Fruit fly (Drosophila melanogaster) whole organism, embryonic: ENCODE results near the gene Cyt-c1.

Experiments
- B-H1 ChIP-seq: fragments of 200-800 bp; sonication (Bioruptor generic); IDR thresholded peaks from 3 replicates; pipeline ENCODE4 v1.3.6; 2022; ENCODE audit warnings: missing biosample characterization, missing genetic modification characterization
- BtbVII ChIP-seq: fragments of 200-800 bp; sonication (Bioruptor generic); optimal IDR thresholded peaks from 3 replicates; lab custom pipeline; 2017; ENCODE audit warnings: missing biosample characterization, mild to moderate bottlenecking, missing genetic modification characterization
- CG10267 ChIP-seq: fragments of 200-800 bp; sonication (Bioruptor generic); optimal IDR thresholded peaks from 2 replicates; lab custom pipeline; 2018; ENCODE audit warnings: missing biosample characterization, mild to moderate bottlenecking, missing genetic modification characterization, moderate library complexity
- CG11560 ChIP-seq: fragments of 200-800 bp; sonication (Bioruptor generic); IDR thresholded peaks from 3 replicates; pipeline ENCODE4 v1.3.6; 2022; ENCODE audit warnings: missing biosample characterization, missing genetic modification characterization
- CG12391 ChIP-seq: fragments of 200-800 bp; sonication (Bioruptor generic); optimal IDR thresholded peaks from 3 replicates; lab custom pipeline; 2018; ENCODE audit warnings: missing biosample characterization, mild to moderate bottlenecking, missing genetic modification characterization, moderate library complexity
- CG13123 ChIP-seq: fragments of 200-800 bp; sonication (Bioruptor generic); optimal IDR thresholded peaks from 2 replicates; lab custom pipeline; 2016; ENCODE audit warnings: missing biosample characterization, missing genetic modification characterization
- CG13287 ChIP-seq: fragments of 200-800 bp; sonication (Bioruptor generic); IDR thresholded peaks from 2 replicates; pipeline ENCODE4 v1.3.6; 2022; ENCODE audit warnings: missing biosample characterization, missing genetic modification characterization; ENCODE audit not compliant: partially characterized antibody
- CG17328 ChIP-seq: fragments of 200-800 bp; sonication (Bioruptor generic); IDR thresholded peaks from 2 replicates; pipeline ENCODE4 v1.3.6; 2022; ENCODE audit warnings: missing biosample characterization, missing genetic modification characterization
- CG17359 ChIP-seq: fragments of 200-800 bp; sonication (Bioruptor generic); optimal IDR thresholded peaks from 3 replicates; lab custom pipeline; 2018; ENCODE audit warnings: missing biosample characterization, mild to moderate bottlenecking, missing genetic modification characterization, moderate library complexity
- CG1832 ChIP-seq: fragments of 200-800 bp; sonication (Bioruptor generic); optimal IDR thresholded peaks from 2 replicates; lab custom pipeline; 2017; ENCODE audit warnings: missing biosample characterization, mild to moderate bottlenecking, missing genetic modification characterization, inconsistent platforms
- CG2712 ChIP-seq: fragments of 200-800 bp; optimal IDR thresholded peaks from 3 replicates; lab custom pipeline; 2019; ENCODE audit warnings: missing biosample characterization, mild to moderate bottlenecking, missing genetic modification characterization, moderate library complexity
- CG3281 ChIP-seq: fragments of 200-800 bp; sonication (Bioruptor generic); optimal IDR thresholded peaks from 3 replicates; lab custom pipeline; 2017; ENCODE audit warnings: missing biosample characterization, mild to moderate bottlenecking, missing genetic modification characterization
- CG3407 ChIP-seq: fragments of 200-800 bp; sonication (Bioruptor generic); optimal IDR thresholded peaks from 2 replicates; lab custom pipeline; 2018; ENCODE audit warnings: missing biosample characterization, mild to moderate bottlenecking, missing genetic modification characterization
- CG3838 ChIP-seq: fragments of 200-800 bp; sonication (Bioruptor generic); optimal IDR thresholded peaks from 3 replicates; lab custom pipeline; 2016; ENCODE audit warnings: missing biosample characterization, missing genetic modification characterization
- CG4328 ChIP-seq: fragments of 200-800 bp; sonication (Bioruptor generic); optimal IDR thresholded peaks from 3 replicates; lab custom pipeline; 2017; ENCODE audit warnings: missing biosample characterization, missing genetic modification reagents, missing genetic modification characterization
- CG4360 ChIP-seq: fragments of 200-800 bp; sonication (Bioruptor generic); IDR thresholded peaks from 2 replicates; pipeline ENCODE4 v1.3.6; 2022; ENCODE audit warnings: missing biosample characterization, missing genetic modification characterization
- CG5180 ChIP-seq: fragments of 200-800 bp; sonication (Bioruptor generic); optimal IDR thresholded peaks from 3 replicates; lab custom pipeline; 2017; ENCODE audit warnings: missing biosample characterization, missing genetic modification characterization, mild to moderate bottlenecking, moderate library complexity, missing genetic modification reagents
- CG7987 ChIP-seq: fragments of 200-800 bp; sonication (Bioruptor generic); optimal IDR thresholded peaks from 2 replicates; lab custom pipeline; 2018; ENCODE audit warnings: missing biosample characterization, mild to moderate bottlenecking, missing genetic modification characterization, moderate library complexity
- CG8290 ChIP-seq, 3 experiments: fragments of 200-800 bp; sonication (Bioruptor generic); optimal IDR thresholded peaks; 2 replicates each; lab custom pipeline; 2016 to 2019; ENCODE audit warnings: missing biosample characterization in 3 of 3, missing genetic modification characterization in 3 of 3, mild to moderate bottlenecking in 2 of 3, moderate library complexity in 1 of 3
- CG9609 ChIP-seq: fragments of 200-800 bp; sonication (Bioruptor generic); optimal IDR thresholded peaks from 3 replicates; lab custom pipeline; 2016; ENCODE audit warnings: missing biosample characterization, missing genetic modification characterization
- Camta ChIP-seq: fragments of 200-800 bp; sonication (Bioruptor generic); optimal IDR thresholded peaks from 2 replicates; lab custom pipeline; 2016; ENCODE audit warnings: missing biosample characterization, missing genetic modification characterization
- Ets97D ChIP-seq: fragments of 200-800 bp; sonication (Bioruptor generic); optimal IDR thresholded peaks from 3 replicates; lab custom pipeline; 2016; ENCODE audit warnings: missing biosample characterization, missing genetic modification characterization
- Fer1 ChIP-seq: fragments of 200-800 bp; sonication (Bioruptor generic); optimal IDR thresholded peaks from 2 replicates; lab custom pipeline; 2017; ENCODE audit warnings: missing biosample characterization, mild to moderate bottlenecking, missing genetic modification characterization
- Hey ChIP-seq: fragments of 200-800 bp; sonication (Bioruptor generic); optimal IDR thresholded peaks from 3 replicates; lab custom pipeline; 2018; ENCODE audit warnings: missing biosample characterization, mild to moderate bottlenecking, missing genetic modification characterization
- HmgD ChIP-seq: fragments of 200-800 bp; sonication (Bioruptor generic); optimal IDR thresholded peaks from 3 replicates; lab custom pipeline; 2016; ENCODE audit warnings: missing biosample characterization, missing genetic modification characterization
- Hr39 ChIP-seq: fragments of >200 bp; optimal IDR thresholded peaks from 2 replicates; lab custom pipeline; 2017
- Jarid2 ChIP-seq: fragments of 200-800 bp; sonication (Bioruptor generic); optimal IDR thresholded peaks from 3 replicates; lab custom pipeline; 2017; ENCODE audit warnings: mild to moderate bottlenecking, missing biosample characterization, missing genetic modification reagents, missing genetic modification characterization
- MTF-1 ChIP-seq: fragments of 200-800 bp; sonication (Bioruptor generic); optimal IDR thresholded peaks from 2 replicates; lab custom pipeline; 2018; ENCODE audit warnings: missing biosample characterization, mild to moderate bottlenecking, missing genetic modification characterization, borderline replicate concordance
- Myb ChIP-seq: fragments of 200-800 bp; sonication (Bioruptor generic); optimal IDR thresholded peaks from 2 replicates; lab custom pipeline; 2016; ENCODE audit warnings: missing biosample characterization, missing genetic modification characterization
- Sox102F ChIP-seq: fragments of 200-800 bp; sonication (Bioruptor generic); optimal IDR thresholded peaks from 2 replicates; lab custom pipeline; 2018; ENCODE audit warnings: missing biosample characterization, mild to moderate bottlenecking, missing genetic modification characterization, moderate library complexity
- Stat92E ChIP-seq, 3 experiments: fragments of >200 bp in 2 of 3; fragments of 200-800 bp in 1 of 3; sonication (Bioruptor generic) in 1 of 3; optimal IDR thresholded peaks; 2 replicates each; lab custom pipeline; 2017 to 2019; ENCODE audit warnings: missing biosample characterization in 3 of 3, missing genetic modification characterization in 3 of 3, mild to moderate bottlenecking in 1 of 3, moderate library complexity in 1 of 3
- ap ChIP-seq: fragments of 200-800 bp; sonication (Bioruptor generic); IDR thresholded peaks from 2 replicates; pipeline ENCODE4 v1.3.6; 2022; ENCODE audit warnings: missing biosample characterization, missing genetic modification characterization
- bsh ChIP-seq, 2 experiments: fragments of 200-800 bp; sonication (Bioruptor generic); optimal IDR thresholded peaks; 2 replicates each; lab custom pipeline; 2017 to 2018; ENCODE audit warnings: mild to moderate bottlenecking in 2 of 2, missing biosample characterization in 2 of 2, missing genetic modification characterization in 2 of 2, moderate library complexity in 1 of 2
- chn ChIP-seq: fragments of 200-800 bp; sonication (Bioruptor generic); optimal IDR thresholded peaks from 2 replicates; lab custom pipeline; 2016; ENCODE audit warnings: missing biosample characterization, missing genetic modification characterization
- dpn ChIP-seq, 2 experiments: fragments of 200-800 bp; sonication (Bioruptor generic); optimal IDR thresholded peaks; 3 replicates each; lab custom pipeline; 2016; ENCODE audit warnings: missing biosample characterization in 2 of 2, missing genetic modification characterization in 2 of 2
- fd3F ChIP-seq: fragments of 200-800 bp; sonication (Bioruptor generic); optimal IDR thresholded peaks from 2 replicates; lab custom pipeline; 2018; ENCODE audit warnings: missing biosample characterization, mild to moderate bottlenecking, missing genetic modification characterization, moderate library complexity
- ftz-f1 ChIP-seq: fragments of 200-800 bp; sonication (Bioruptor generic); optimal IDR thresholded peaks from 2 replicates; lab custom pipeline; 2016; ENCODE audit warnings: missing biosample characterization, missing genetic modification characterization
- gem ChIP-seq: fragments of 200-800 bp; sonication (Bioruptor generic); optimal IDR thresholded peaks from 2 replicates; lab custom pipeline; 2019; ENCODE audit warnings: missing biosample characterization, mild to moderate bottlenecking, missing genetic modification characterization, moderate library complexity
- grn ChIP-seq: fragments of 200-800 bp; sonication (Bioruptor generic); optimal IDR thresholded peaks from 3 replicates; lab custom pipeline; 2017; ENCODE audit warnings: missing biosample characterization, missing genetic modification characterization
- gsb-n ChIP-seq: fragments of 200-800 bp; sonication (Bioruptor generic); optimal IDR thresholded peaks from 3 replicates; lab custom pipeline; 2018; ENCODE audit warnings: missing biosample characterization, mild to moderate bottlenecking, missing genetic modification characterization
- inv ChIP-seq: fragments of 200-800 bp; sonication (Bioruptor generic); IDR thresholded peaks from 2 replicates; pipeline ENCODE4 v1.3.6; 2022; ENCODE audit warnings: missing biosample characterization, missing genetic modification characterization; ENCODE audit not compliant: partially characterized antibody
- lola ChIP-seq, 3 experiments: fragments of >200 bp in 2 of 3; fragments of 200-800 bp in 1 of 3; sonication (Bioruptor generic) in 1 of 3; optimal IDR thresholded peaks; 2 replicates each; lab custom pipeline; 2017 to 2019; ENCODE audit warnings: missing biosample characterization in 3 of 3, missing genetic modification characterization in 3 of 3, mild to moderate bottlenecking in 1 of 3, moderate library complexity in 1 of 3
- nerfin-1 ChIP-seq: fragments of 200-800 bp; sonication (Bioruptor generic); optimal IDR thresholded peaks from 3 replicates; lab custom pipeline; 2019; ENCODE audit warnings: missing biosample characterization, mild to moderate bottlenecking, missing genetic modification characterization, moderate library complexity
- pros ChIP-seq: fragments of 200-800 bp; sonication (Bioruptor generic); optimal IDR thresholded peaks from 3 replicates; lab custom pipeline; 2019; ENCODE audit warnings: missing biosample characterization, mild to moderate bottlenecking, missing genetic modification characterization, moderate library complexity
- seq ChIP-seq: fragments of 200-800 bp; sonication (Bioruptor generic); IDR thresholded peaks from 2 replicates; pipeline ENCODE4 v1.3.6; 2022; ENCODE audit warnings: missing biosample characterization, missing genetic modification characterization
- tin ChIP-seq: fragments of 200-800 bp; sonication (Bioruptor generic); optimal IDR thresholded peaks from 3 replicates; lab custom pipeline; 2016; ENCODE audit warnings: missing biosample characterization, missing genetic modification characterization
- ttk ChIP-seq: fragments of 200-800 bp; sonication (Bioruptor generic); IDR thresholded peaks from 2 replicates; pipeline ENCODE4 v2.1.2; 2022; ENCODE audit warnings: missing biosample characterization, missing genetic modification characterization
- tx ChIP-seq: fragments of 200-800 bp; sonication (Bioruptor generic); optimal IDR thresholded peaks from 2 replicates; lab custom pipeline; 2016; ENCODE audit warnings: missing biosample characterization, missing genetic modification characterization
- zfh1 ChIP-seq: fragments of 200-800 bp; sonication (Bioruptor generic); IDR thresholded peaks from 3 replicates; pipeline ENCODE4 v1.3.6; 2022; ENCODE audit warnings: missing biosample characterization, missing genetic modification characterization

The Cyt-c1 gene

DNA sequence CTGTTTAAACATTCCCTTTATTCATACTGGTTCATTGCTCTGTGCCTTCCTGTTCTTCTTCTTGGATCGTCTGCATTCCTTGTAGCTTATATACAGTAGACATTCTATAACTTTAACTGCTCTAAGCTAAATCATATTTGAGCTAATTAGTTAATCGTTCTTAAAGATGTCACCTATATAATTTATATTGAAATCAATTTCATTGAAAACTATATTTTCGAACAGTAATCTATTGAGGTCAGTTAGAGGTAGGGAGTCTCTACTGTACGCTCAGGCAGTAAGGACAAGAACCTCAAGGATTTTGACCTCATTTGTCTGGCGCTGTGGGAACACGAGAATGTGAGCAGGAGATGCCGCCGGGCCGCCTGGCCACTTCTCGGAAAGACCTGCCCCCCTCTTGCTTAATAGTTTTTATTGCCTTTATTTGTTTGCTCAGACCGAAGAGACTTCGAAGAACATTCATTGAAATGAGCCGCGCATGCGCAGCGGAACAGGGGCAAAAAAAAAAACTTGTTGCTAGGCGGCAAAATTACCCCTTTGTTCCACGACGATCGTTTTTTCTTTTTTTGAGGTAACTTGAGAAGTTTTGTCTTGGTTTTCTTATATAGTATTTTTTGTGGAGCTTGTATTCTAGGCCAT is 7.2 kb upstream of the Cyt-c1 start (continued):
- TF ChIP-seq Sox102F (GFP tag; lab: Kevin White, UChicago) (no peak), Stat92E (GFP tag; optimal IDR thresholded peaks at IDR 0.05; lab: Kevin White, UChicago) (peak in 1 of 3 experiments; percentile 84), CG9609 (GFP tag; lab: Kevin White, UChicago) (no peak), Fer1 (no peak), lola (GFP tag; optimal IDR thresholded peaks at IDR 0.05; lab: Kevin White, UChicago) (peak in 1 of 3 experiments; percentile 61), Jarid2 (GFP tag; lab: Kevin White, UChicago) (no peak), Camta (no peak), CG1832 (GFP tag; lab: Kevin White, UChicago) (no peak), Ets97D (GFP tag; lab: Kevin White, UChicago) (no peak), CG3838 (no peak), grn (GFP tag; lab: Kevin White, UChicago) (no peak), zfh1 (GFP tag; lab: Robert Waterston, UW) (peak; percentile 79), CG3281 (no peak), B-H1 (GFP tag; lab: Robert Waterston, UW) (no peak), CG4328 (GFP tag; lab: Kevin White, UChicago) (no peak), BtbVII (no peak), Myb (GFP tag; lab: Kevin White, UChicago) (no peak), CG5180 (GFP tag; lab: Kevin White, UChicago) (no peak), nerfin-1 (tag; lab: Kevin White, UChicago) (peak; percentile 35), CG8290 (GFP tag; optimal IDR thresholded peaks at IDR 0.05; lab: Kevin White, UChicago) (no peak), CG8290 (tag; optimal IDR thresholded peaks at IDR 0.05; lab: Kevin White, UChicago) (no peak), fd3F (GFP tag; lab: Kevin White, UChicago) (no peak), dpn (GFP tag; optimal IDR thresholded peaks at IDR 0.05; lab: Kevin White, UChicago) (peak in 1 of 2 experiments; percentile 7), CG17328 (GFP tag; lab: Robert Waterston, UW) (peak; percentile 49; the same call in 1 of the 2 replicates), chn (no peak), gem (peak; percentile 60), seq (GFP tag; lab: Robert Waterston, UW) (no peak), ap (no peak), CG17359 (tag; lab: Kevin White, UChicago) (no peak), CG7987 (GFP tag; lab: Kevin White, UChicago) (no peak), CG3407 (GFP tag; lab: Kevin White, UChicago) (no peak), bsh (GFP tag; optimal IDR thresholded peaks at IDR 0.05; lab: Kevin White, UChicago) (peak; percentile 19 to 42), tin (peak; percentile 48), HmgD (GFP tag; lab: Kevin White, UChicago) (no peak), ftz-f1 (no peak), CG11560 (no peak), CG4360 (no peak), MTF-1 (GFP tag; lab: Kevin White, UChicago) (no peak), ttk (GFP tag; lab: Robert Waterston, UW) (no peak), CG2712 (tag; lab: Kevin White, UChicago) (peak; percentile 83), inv (GFP tag; lab: Robert Waterston, UW) (no peak), CG13287 (GFP tag; lab: Robert Waterston, UW) (no peak), tx (GFP tag; lab: Kevin White, UChicago) (no peak), gsb-n (tag; lab: Kevin White, UChicago) (peak; percentile 0), Hr39 (lab: Kevin White, UChicago) (no peak), pros (GFP tag; lab: Kevin White, UChicago) (no peak), CG10267 (peak; percentile 74), Hey (no peak), CG13123 (GFP tag; lab: Kevin White, UChicago) (no peak), CG12391 (tag; lab: Kevin White, UChicago) (peak; percentile 40)
